Worm (Caenorhabditis elegans) whole organism, L1 larva: ENCODE results near the gene rfk-1.

Source experiments
- C04F5.9 ChIP-seq: sonication (generic microtip); optimal IDR thresholded peaks from 2 replicates; lab custom pipeline; 2016; ENCODE audit warnings: missing genetic modification characterization, missing compliant biosample characterization
- F16B12.6 ChIP-seq: fragments of 150-350 bp; optimal IDR thresholded peaks from 2 replicates; lab custom pipeline; 2014; ENCODE audit warnings: missing biosample characterization, missing genetic modification characterization
- Y116A8C.19 ChIP-seq: sonication (generic microtip); optimal IDR thresholded peaks from 2 replicates; lab custom pipeline; 2016; ENCODE audit warnings: missing compliant biosample characterization, missing genetic modification characterization, borderline replicate concordance
- alr-1 ChIP-seq: fragments of 200-800 bp; sonication (Bioruptor generic); optimal IDR thresholded peaks from 2 replicates; lab custom pipeline; 2018; ENCODE audit warnings: borderline replicate concordance, mild to moderate bottlenecking, missing genetic modification characterization, missing compliant biosample characterization
- aly-2 ChIP-seq: fragments of 150-350 bp; optimal IDR thresholded peaks from 2 replicates; lab custom pipeline; 2014; ENCODE audit warnings: missing biosample characterization, missing genetic modification characterization
- blmp-1 ChIP-seq: fragments of 150-350 bp; optimal IDR thresholded peaks from 2 replicates; lab custom pipeline; 2014; ENCODE audit warnings: missing biosample characterization, missing genetic modification characterization
- ceh-8 ChIP-seq: fragments of 200-800 bp; sonication (Bioruptor generic); optimal IDR thresholded peaks from 2 replicates; lab custom pipeline; 2018; ENCODE audit warnings: mild to moderate bottlenecking, missing genetic modification characterization, moderate library complexity, missing compliant biosample characterization
- ceh-82 ChIP-seq, 3 experiments: fragments of 150-350 bp in 1 of 3; sonication (generic microtip) in 2 of 3; optimal IDR thresholded peaks; 2 replicates each; lab custom pipeline; 2014 to 2017; ENCODE audit warnings: missing biosample characterization in 3 of 3, missing genetic modification characterization in 3 of 3
- ces-1 ChIP-seq: fragments of 150-350 bp; optimal IDR thresholded peaks from 2 replicates; lab custom pipeline; 2014; ENCODE audit warnings: missing biosample characterization, missing genetic modification reagents, missing genetic modification characterization
- dsc-1 ChIP-seq: sonication (generic microtip); optimal IDR thresholded peaks from 2 replicates; lab custom pipeline; 2016; ENCODE audit warnings: mild to moderate bottlenecking, missing genetic modification characterization, missing compliant biosample characterization
- efl-1 ChIP-seq, 4 experiments: fragments of 150-350 bp; optimal IDR thresholded peaks in 3 of 4; peaks in 1 of 4; 1 replicate in 1 of 4; 2 replicates in 3 of 4; lab custom pipeline; 2014; ENCODE audit warnings: missing biosample characterization in 2 of 4, missing genetic modification characterization in 2 of 4, missing genetic modification reagents in 2 of 4
- efl-3 ChIP-seq: fragments of 200-800 bp; sonication (Bioruptor generic); optimal IDR thresholded peaks from 2 replicates; lab custom pipeline; 2018; ENCODE audit warnings: mild to moderate bottlenecking, missing genetic modification characterization, missing compliant biosample characterization
- elt-3 ChIP-seq, 6 experiments: fragments of 150-350 bp in 1 of 6; sonication (generic microtip); optimal IDR thresholded peaks; 2 replicates each; lab custom pipeline; 2017 to 2018; ENCODE audit warnings: missing biosample characterization in 6 of 6, missing genetic modification characterization in 6 of 6, inconsistent platforms in 1 of 6
- ets-5 ChIP-seq: fragments of 200-800 bp; sonication (Bioruptor generic); IDR thresholded peaks from 2 replicates; pipeline ENCODE4 v1.3.6; 2022; ENCODE audit warnings: missing genetic modification characterization, missing compliant biosample characterization
- fkh-10 ChIP-seq: sonication (generic microtip); optimal IDR thresholded peaks from 2 replicates; lab custom pipeline; 2017; ENCODE audit warnings: missing biosample characterization, missing genetic modification reagents, missing genetic modification characterization
- fkh-4 ChIP-seq: sonication (generic microtip); optimal IDR thresholded peaks from 2 replicates; lab custom pipeline; 2016; ENCODE audit warnings: missing compliant biosample characterization, missing genetic modification characterization, borderline replicate concordance
- fkh-8 ChIP-seq: sonication (generic microtip); optimal IDR thresholded peaks from 2 replicates; lab custom pipeline; 2016; ENCODE audit warnings: mild to moderate bottlenecking, missing genetic modification characterization, missing compliant biosample characterization
- fos-1 ChIP-seq: fragments of 150-350 bp; optimal IDR thresholded peaks from 2 replicates; lab custom pipeline; 2014; ENCODE audit warnings: missing biosample characterization, missing genetic modification characterization
- hlh-4 ChIP-seq: sonication (generic microtip); optimal IDR thresholded peaks from 2 replicates; lab custom pipeline; 2016; ENCODE audit warnings: mild to moderate bottlenecking, missing genetic modification characterization, missing compliant biosample characterization
- hpl-2 ChIP-seq: fragments of 150-350 bp; optimal IDR thresholded peaks from 2 replicates; lab custom pipeline; 2014; ENCODE audit warnings: missing biosample characterization, missing genetic modification reagents, missing genetic modification characterization
- isw-1 ChIP-seq: fragments of 200-800 bp; sonication (Bioruptor generic); IDR thresholded peaks from 2 replicates; pipeline ENCODE4 v1.3.6; 2022; ENCODE audit warnings: missing genetic modification characterization, missing compliant biosample characterization
- jun-1 ChIP-seq: fragments of 150-350 bp; optimal IDR thresholded peaks from 2 replicates; lab custom pipeline; 2014; ENCODE audit warnings: missing biosample characterization, missing genetic modification reagents, missing genetic modification characterization
- lin-13 ChIP-seq: fragments of 150-350 bp; optimal IDR thresholded peaks from 2 replicates; lab custom pipeline; 2014; ENCODE audit warnings: missing biosample characterization, missing genetic modification reagents, missing genetic modification characterization
- lin-35 ChIP-seq, 2 experiments: fragments of 150-350 bp; optimal IDR thresholded peaks; 2 replicates each; lab custom pipeline; 2014; ENCODE audit warnings: missing biosample characterization in 2 of 2, missing genetic modification characterization in 2 of 2, missing genetic modification reagents in 2 of 2
- lin-39 ChIP-seq: fragments of 150-350 bp; optimal IDR thresholded peaks from 2 replicates; lab custom pipeline; 2014; ENCODE audit warnings: missing biosample characterization, missing genetic modification reagents, missing genetic modification characterization
- lir-3 ChIP-seq: sonication (generic microtip); optimal IDR thresholded peaks from 2 replicates; lab custom pipeline; 2016; ENCODE audit warnings: mild to moderate bottlenecking, missing genetic modification characterization, moderate library complexity, missing compliant biosample characterization; ENCODE audit not compliant: poor library complexity
- mab-9 ChIP-seq: fragments of 200-800 bp; sonication (Bioruptor generic); IDR thresholded peaks from 2 replicates; pipeline ENCODE4 v1.3.6; 2022; ENCODE audit warnings: missing genetic modification reagents, missing genetic modification characterization, missing compliant biosample characterization
- mep-1 ChIP-seq: fragments of 150-350 bp; optimal IDR thresholded peaks from 2 replicates; lab custom pipeline; 2014; ENCODE audit warnings: missing biosample characterization, missing genetic modification characterization
- nhr-12 ChIP-seq: sonication (generic microtip); optimal IDR thresholded peaks from 2 replicates; lab custom pipeline; 2017; ENCODE audit warnings: missing biosample characterization, missing genetic modification characterization
- nhr-20 ChIP-seq: sonication (generic microtip); optimal IDR thresholded peaks from 2 replicates; lab custom pipeline; 2016; ENCODE audit warnings: mild to moderate bottlenecking, missing genetic modification characterization, missing compliant biosample characterization
- nhr-28 ChIP-seq: fragments of 150-350 bp; optimal IDR thresholded peaks from 2 replicates; lab custom pipeline; 2014; ENCODE audit warnings: missing biosample characterization, missing genetic modification characterization
- nhr-47 ChIP-seq: sonication (generic microtip); optimal IDR thresholded peaks from 2 replicates; lab custom pipeline; 2016; ENCODE audit warnings: mild to moderate bottlenecking, missing genetic modification characterization, moderate library complexity, missing compliant biosample characterization
- nhr-76 ChIP-seq: sonication (generic microtip); optimal IDR thresholded peaks from 2 replicates; lab custom pipeline; 2017; ENCODE audit warnings: missing biosample characterization, missing genetic modification characterization
- nhr-84 ChIP-seq: sonication (generic microtip); optimal IDR thresholded peaks from 2 replicates; lab custom pipeline; 2017; ENCODE audit warnings: missing biosample characterization, missing genetic modification characterization
- nhr-90 ChIP-seq: sonication (generic microtip); optimal IDR thresholded peaks from 2 replicates; lab custom pipeline; 2016; ENCODE audit warnings: mild to moderate bottlenecking, missing genetic modification characterization, missing compliant biosample characterization; ENCODE audit not compliant: poor library complexity
- pax-3 ChIP-seq: fragments of 200-800 bp; sonication (Bioruptor generic); optimal IDR thresholded peaks from 2 replicates; lab custom pipeline; 2018; ENCODE audit warnings: mild to moderate bottlenecking, missing genetic modification characterization, moderate library complexity, missing compliant biosample characterization
- snpc-4 ChIP-seq: fragments of 150-350 bp; optimal IDR thresholded peaks from 2 replicates; lab custom pipeline; 2014; ENCODE audit warnings: missing biosample characterization, missing genetic modification characterization
- sox-4 ChIP-seq: sonication (generic microtip); optimal IDR thresholded peaks from 2 replicates; lab custom pipeline; 2016; ENCODE audit warnings: missing genetic modification characterization, missing compliant biosample characterization
- sptf-1 ChIP-seq: fragments of 150-350 bp; optimal IDR thresholded peaks from 2 replicates; lab custom pipeline; 2014; ENCODE audit warnings: missing biosample characterization, missing genetic modification characterization
- sup-37 ChIP-seq: fragments of 200-800 bp; sonication (Bioruptor generic); optimal IDR thresholded peaks from 2 replicates; lab custom pipeline; 2018; ENCODE audit warnings: mild to moderate bottlenecking, missing genetic modification characterization, missing compliant biosample characterization
- swsn-7 ChIP-seq: sonication (generic microtip); optimal IDR thresholded peaks from 2 replicates; lab custom pipeline; 2016; ENCODE audit warnings: missing genetic modification characterization, missing compliant biosample characterization
- tlp-1 ChIP-seq: fragments of 150-350 bp; optimal IDR thresholded peaks from 2 replicates; lab custom pipeline; 2014; ENCODE audit warnings: missing biosample characterization, missing genetic modification characterization
- unc-62 ChIP-seq: fragments of 150-350 bp; optimal IDR thresholded peaks from 2 replicates; lab custom pipeline; 2014; ENCODE audit warnings: missing biosample characterization, missing genetic modification reagents, missing genetic modification characterization
- unc-86 ChIP-seq: sonication (generic microtip); optimal IDR thresholded peaks from 2 replicates; lab custom pipeline; 2016; ENCODE audit warnings: missing genetic modification characterization, missing compliant biosample characterization
- vab-15 ChIP-seq: sonication (generic microtip); optimal IDR thresholded peaks from 2 replicates; lab custom pipeline; 2017; ENCODE audit warnings: missing genotype, mild to moderate bottlenecking, missing genetic modification characterization, missing compliant biosample characterization
- xbp-1 ChIP-seq: sonication (generic microtip); optimal IDR thresholded peaks from 2 replicates; lab custom pipeline; 2016; ENCODE audit warnings: missing genetic modification characterization, missing compliant biosample characterization
- zag-1 ChIP-seq: fragments of 150-350 bp; optimal IDR thresholded peaks from 2 replicates; lab custom pipeline; 2014; ENCODE audit warnings: missing biosample characterization, missing genetic modification characterization
- zip-4 ChIP-seq: fragments of 200-800 bp; sonication (Bioruptor generic); optimal IDR thresholded peaks from 2 replicates; lab custom pipeline; 2018; ENCODE audit warnings: mild to moderate bottlenecking, missing genetic modification characterization, moderate library complexity, missing compliant biosample characterization
- ztf-11 ChIP-seq, 2 experiments: sonication (generic microtip); optimal IDR thresholded peaks; 2 replicates each; lab custom pipeline; 2016 to 2017; ENCODE audit warnings: missing genetic modification characterization in 2 of 2, missing biosample characterization in 1 of 2, missing compliant biosample characterization in 1 of 2
- ztf-4 ChIP-seq: fragments of 150-350 bp; optimal IDR thresholded peaks from 2 replicates; lab custom pipeline; 2014; ENCODE audit warnings: missing biosample characterization, missing genetic modification characterization

Gene rfk-1

DNA sequence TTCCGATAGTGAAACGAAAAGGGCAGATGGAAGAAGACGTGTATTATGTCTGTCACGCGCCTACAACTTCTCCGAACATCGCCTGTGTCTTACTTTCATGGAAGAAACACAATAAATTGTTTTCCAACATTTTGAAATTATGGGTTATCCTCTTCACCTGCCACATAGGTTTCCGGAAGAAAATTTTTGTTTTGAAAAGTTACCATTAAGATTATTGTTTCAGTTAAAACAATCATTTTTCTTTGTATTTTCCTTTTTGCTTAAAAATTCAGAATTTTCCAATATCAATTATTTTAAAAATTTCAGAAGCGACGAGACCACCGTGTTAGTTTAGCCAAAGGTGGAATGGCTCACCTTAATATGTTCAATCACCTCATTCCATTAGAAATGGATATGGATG lies 34.7 kb downstream of the rfk-1 start, which contains the start of gene mask-1:
Gene mask-1, plus strand, starts transcription at position 301 of the 400 bp plus-strand sequence.
- TF ChIP-seq blmp-1 (tag; lab: Kevin White, UChicago) (peak; percentile 23), nhr-84 (tag; lab: Kevin White, UChicago) (no peak), vab-15 (tag; lab: Kevin White, UChicago) (no peak)

DNA sequence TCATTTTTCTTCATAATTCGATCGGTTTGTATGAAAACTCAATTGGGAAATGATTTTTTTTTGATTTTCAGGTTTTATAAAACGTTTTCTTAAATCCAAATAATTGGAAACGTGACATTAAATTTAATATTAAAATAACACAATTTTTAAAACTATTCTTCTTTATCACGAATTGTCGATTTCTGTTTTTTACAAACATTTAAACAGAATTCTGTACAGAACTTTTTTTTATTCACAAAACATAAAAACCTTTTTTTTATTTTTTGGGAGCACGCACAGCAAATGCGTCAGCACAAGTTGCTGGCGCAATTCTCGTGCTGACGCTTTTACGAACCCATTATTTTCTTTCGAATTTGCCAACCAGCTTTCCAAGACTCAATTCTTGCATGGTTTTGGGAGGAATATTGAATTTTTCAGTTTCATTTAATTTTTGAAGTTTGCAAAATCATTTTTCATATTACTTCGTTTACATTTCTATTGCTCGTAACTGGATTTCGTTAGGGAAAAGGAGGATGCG lies 35.4 kb downstream of the rfk-1 start, which contains the start of gene mpz-5:
Gene mpz-5, minus strand, starts transcription at position 51 of the 517 bp plus-strand sequence.
- TF ChIP-seq blmp-1 (tag; lab: Kevin White, UChicago) (peak; percentile 66), nhr-20 (tag; lab: Kevin White, UChicago) (peak; percentile 79), hlh-4 (tag; lab: Kevin White, UChicago) (no peak), swsn-7 (tag; lab: Kevin White, UChicago) (peak; percentile 83), fkh-4 (tag; lab: Kevin White, UChicago) (no peak), nhr-76 (tag; lab: Kevin White, UChicago) (no peak), nhr-12 (tag; lab: Kevin White, UChicago) (no peak), ets-5 (GFP tag; lab: Robert Waterston, UW) (no peak), hpl-2 (GFP tag; lab: Kevin White, UChicago) (peak; percentile 40), Y116A8C.19 (tag; lab: Kevin White, UChicago) (no peak), nhr-28 (tag; lab: Kevin White, UChicago) (no peak), lin-39 (tag; lab: Kevin White, UChicago) (peak; percentile 46), F16B12.6 (peak; percentile 43), lir-3 (tag; lab: Kevin White, UChicago) (peak; percentile 23), fos-1 (tag; lab: Kevin White, UChicago) (peak; percentile 34), nhr-47 (tag; lab: Kevin White, UChicago) (peak; percentile 86), ztf-4 (tag; lab: Kevin White, UChicago) (no peak), alr-1 (tag; lab: Kevin White, UChicago) (no peak), zag-1 (tag; lab: Kevin White, UChicago) (no peak), zip-4 (no peak), sup-37 (no peak), fkh-10 (GFP tag; lab: Kevin White, UChicago) (no peak), efl-1 (optimal IDR thresholded peaks at IDR 0.05; lab: Kevin White, UChicago) (peak; percentile 71 to 77), efl-1 (GFP tag; optimal IDR thresholded peaks at IDR 0.05 in 1 of 2; lab: Kevin White, UChicago) (peak; percentile 72 to 97), jun-1 (no peak), elt-3 (tag; optimal IDR thresholded peaks at IDR 0.05; lab: Kevin White, UChicago) (peak in 2 of 6 experiments; percentile 14 to 48), lin-35 (GFP tag; optimal IDR thresholded peaks at IDR 0.05; lab: Kevin White, UChicago) (peak; percentile 75 to 80), aly-2 (tag; lab: Kevin White, UChicago) (no peak), fkh-8 (tag; lab: Kevin White, UChicago) (peak; percentile 30), nhr-90 (tag; lab: Kevin White, UChicago) (peak; percentile 75), dsc-1 (tag; lab: Kevin White, UChicago) (peak; percentile 77), mep-1 (tag; lab: Kevin White, UChicago) (peak; percentile 96), C04F5.9 (peak; percentile 48), mab-9 (no peak), tlp-1 (tag; lab: Kevin White, UChicago) (no peak), unc-86 (tag; lab: Kevin White, UChicago) (peak; percentile 61), sox-4 (tag; lab: Kevin White, UChicago) (peak; percentile 37), snpc-4 (peak; percentile 56), lin-13 (GFP tag; lab: Kevin White, UChicago) (peak; percentile 36), isw-1 (GFP tag; lab: Robert Waterston, UW) (peak; percentile 51), ztf-11 (tag; optimal IDR thresholded peaks at IDR 0.05; lab: Kevin White, UChicago) (no peak), unc-62 (GFP tag; lab: Kevin White, UChicago) (no peak), efl-3 (no peak), ceh-8 (GFP tag; lab: Kevin White, UChicago) (peak; percentile 7), pax-3 (tag; lab: Kevin White, UChicago) (no peak), sptf-1 (tag; lab: Kevin White, UChicago) (no peak), xbp-1 (tag; lab: Kevin White, UChicago) (peak; percentile 85), ces-1 (GFP tag; lab: Kevin White, UChicago) (no peak), ceh-82 (tag; optimal IDR thresholded peaks at IDR 0.05; lab: Kevin White, UChicago) (peak; percentile 67 to 82 (median 76))
